Fruit fly (Drosophila melanogaster): Measurements from ENCODE around the gene Srp54.

The Srp54 gene

dm6 chr2L:9921401-9921800 lies 8.7 kb downstream of the Srp54 start, which contains the start of gene CG4592 (continued):
- peak; percentile 52 for TF ChIP-seq B-H2 (GFP tag; optimal IDR thresholded peaks at IDR 0.05)
- TF ChIP-seq HHEX (GFP tag; optimal IDR thresholded peaks at IDR 0.05): peak; percentile 34
- TF ChIP-seq Mad (GFP tag; optimal IDR thresholded peaks at IDR 0.05): peak; percentile 55
- no peak for TF ChIP-seq da (GFP tag; optimal IDR thresholded peaks at IDR 0.05)
- no peak for TF ChIP-seq repo (GFP tag; optimal IDR thresholded peaks at IDR 0.05)
- TF ChIP-seq gcm (GFP tag; optimal IDR thresholded peaks at IDR 0.05): no peak
- no peak for TF ChIP-seq Hr78 (GFP tag; optimal IDR thresholded peaks at IDR 0.05)
- no peak for TF ChIP-seq knrl (GFP tag; IDR thresholded peaks at IDR 0.05; ENCODE audit: partially characterized antibody)
- TF ChIP-seq Sox100B (GFP tag; optimal IDR thresholded peaks at IDR 0.05): no peak
- peak; percentile 60 to 71 for TF ChIP-seq Pdp1 (GFP tag; optimal IDR thresholded peaks at IDR 0.05)
- TF ChIP-seq CG12155 (GFP tag; optimal IDR thresholded peaks at IDR 0.05): peak; percentile 53
- no peak for TF ChIP-seq Opbp (GFP tag; IDR thresholded peaks at IDR 0.05; ENCODE audit: partially characterized antibody)
- TF ChIP-seq Chrac-16 (GFP tag; optimal IDR thresholded peaks at IDR 0.05): peak; percentile 10
- no peak for TF ChIP-seq abd-A (tag; optimal IDR thresholded peaks at IDR 0.05)
- no peak for TF ChIP-seq Hr39 (optimal IDR thresholded peaks at IDR 0.05)
- TF ChIP-seq unpg (GFP tag; optimal IDR thresholded peaks at IDR 0.05): no peak
- TF ChIP-seq CG7556 (GFP tag; optimal IDR thresholded peaks at IDR 0.05): no peak
- no peak for TF ChIP-seq fd64A (GFP tag; optimal IDR thresholded peaks at IDR 0.05)
- TF ChIP-seq CG6791 (GFP tag; IDR thresholded peaks at IDR 0.05; ENCODE audit: partially characterized antibody): no peak
- TF ChIP-seq Myb (GFP tag; optimal IDR thresholded peaks at IDR 0.05): peak; percentile 15
- TF ChIP-seq chm (GFP tag; IDR thresholded peaks at IDR 0.05): peak; percentile 90
- TF ChIP-seq gsb-n (tag; optimal IDR thresholded peaks at IDR 0.05): no peak
- peak; percentile 22 for TF ChIP-seq Usf (GFP tag; optimal IDR thresholded peaks at IDR 0.05)
- TF ChIP-seq ATbp (GFP tag; optimal IDR thresholded peaks at IDR 0.05): peak; percentile 42
- TF ChIP-seq prd (optimal IDR thresholded peaks at IDR 0.05): no peak
- TF ChIP-seq prd (GFP tag; IDR thresholded peaks at IDR 0.05): peak; percentile 53; the same call in 2 of the 3 replicates
- no peak for TF ChIP-seq btn (GFP tag; optimal IDR thresholded peaks at IDR 0.05)
- peak; percentile 45 for TF ChIP-seq CG2875 (GFP tag; optimal IDR thresholded peaks at IDR 0.05)
- TF ChIP-seq wor (GFP tag; IDR thresholded peaks at IDR 0.05): no peak
- no peak for TF ChIP-seq odd (GFP tag; optimal IDR thresholded peaks at IDR 0.05)
- no peak for TF ChIP-seq Gsc (GFP tag; IDR thresholded peaks at IDR 0.05)
- TF ChIP-seq lbe (GFP tag; optimal IDR thresholded peaks at IDR 0.05): peak; percentile 77
- no peak for TF ChIP-seq Ravus (GFP tag; IDR thresholded peaks at IDR 0.05)
- TF ChIP-seq p53 (GFP tag; optimal IDR thresholded peaks at IDR 0.05): no peak
- TF ChIP-seq CG10959 (GFP tag; IDR thresholded peaks at IDR 0.05): no peak
- TF ChIP-seq CG12299 (tag; optimal IDR thresholded peaks at IDR 0.05): peak; percentile 19
- no peak for TF ChIP-seq ac (GFP tag; optimal IDR thresholded peaks at IDR 0.05)
- peak; percentile 23 for TF ChIP-seq Nf-YB (GFP tag; optimal IDR thresholded peaks at IDR 0.05)
- no peak for TF ChIP-seq Mes4 (GFP tag; optimal IDR thresholded peaks at IDR 0.05)
- no peak for TF ChIP-seq CG14860 (GFP tag; IDR thresholded peaks at IDR 0.05; ENCODE audit: partially characterized antibody)
- peak; percentile 72 for TF ChIP-seq Hsf (GFP tag; optimal IDR thresholded peaks at IDR 0.05)
- TF ChIP-seq CG1024 (GFP tag; IDR thresholded peaks at IDR 0.05): peak; percentile 25; the same call in 1 of the 2 replicates
- no peak for TF ChIP-seq rib (GFP tag; IDR thresholded peaks at IDR 0.05)
- TF ChIP-seq CG14014 (GFP tag; IDR thresholded peaks at IDR 0.05): peak; percentile 67; the same call in 1 of the 2 replicates
- no peak for TF ChIP-seq shn (GFP tag; optimal IDR thresholded peaks at IDR 0.05)
- TF ChIP-seq tgo (GFP tag; IDR thresholded peaks at IDR 0.05): peak; percentile 63
- no peak for TF ChIP-seq CG11247 (GFP tag; IDR thresholded peaks at IDR 0.05)
- TF ChIP-seq Ets65A (GFP tag): peak; percentile 90
- TF ChIP-seq CG11723 (GFP tag; optimal IDR thresholded peaks at IDR 0.05): no peak
- no peak for TF ChIP-seq Trl (optimal IDR thresholded peaks at IDR 0.05)
- no peak for TF ChIP-seq Trl (GFP tag; optimal IDR thresholded peaks at IDR 0.05)
- 0 out of 2 replicates have a peak, but pooled peaks have one; percentile 37 for TF ChIP-seq cas (GFP tag; IDR thresholded peaks at IDR 0.05)

Measured in whole organism, embryonic.